Worm (Caenorhabditis elegans) whole organism, mixed stage, embryonic: ENCODE results near the gene fbxa-150.

Source experiments
- bed-3 ChIP-seq: fragments of 200-800 bp; sonication (Bioruptor generic); optimal IDR thresholded peaks from 3 replicates; lab custom pipeline; 2018; ENCODE audit warnings: mild to moderate bottlenecking, missing genetic modification characterization, moderate library complexity, missing compliant biosample characterization
- ces-1 ChIP-seq: fragments of 150-350 bp; optimal IDR thresholded peaks from 2 replicates; lab custom pipeline; 2014; ENCODE audit warnings: missing biosample characterization, missing genetic modification reagents, missing genetic modification characterization
- elt-1 ChIP-seq: sonication (generic microtip); optimal IDR thresholded peaks from 2 replicates; lab custom pipeline; 2017; ENCODE audit warnings: missing genetic modification characterization, mild to moderate bottlenecking, missing compliant biosample characterization, antibody characterized with exemption, moderate library complexity, borderline replicate concordance; ENCODE audit not compliant: insufficient read depth
- elt-3 ChIP-seq: fragments of 150-350 bp; optimal IDR thresholded peaks from 2 replicates; lab custom pipeline; 2014; ENCODE audit warnings: missing biosample characterization, missing genetic modification characterization
- lin-32 ChIP-seq: fragments of 200-800 bp; sonication (Bioruptor generic); optimal IDR thresholded peaks from 2 replicates; lab custom pipeline; 2018; ENCODE audit warnings: mild to moderate bottlenecking, missing genetic modification characterization, missing compliant biosample characterization
- nhr-28 ChIP-seq: fragments of 150-350 bp; optimal IDR thresholded peaks from 2 replicates; lab custom pipeline; 2014; ENCODE audit warnings: missing biosample characterization, missing genetic modification characterization
- pha-4 ChIP-seq: fragments of 150-350 bp; optimal IDR thresholded peaks from 2 replicates; lab custom pipeline; 2018; ENCODE audit warnings: missing biosample characterization, missing genetic modification reagents, missing genetic modification characterization
- sptf-1 ChIP-seq: sonication (generic microtip); optimal IDR thresholded peaks from 2 replicates; lab custom pipeline; 2017; ENCODE audit warnings: mild to moderate bottlenecking, missing genetic modification characterization, moderate library complexity, missing compliant biosample characterization
- unc-39 ChIP-seq: fragments of 150-350 bp; optimal IDR thresholded peaks from 2 replicates; lab custom pipeline; 2014; ENCODE audit warnings: missing biosample characterization, missing genetic modification characterization
- unc-62 ChIP-seq: fragments of 150-350 bp; optimal IDR thresholded peaks from 2 replicates; lab custom pipeline; 2014; ENCODE audit warnings: missing biosample characterization, missing genetic modification reagents, missing genetic modification characterization
- ztf-11 ChIP-seq: fragments of 150-350 bp; optimal IDR thresholded peaks from 2 replicates; lab custom pipeline; 2014; ENCODE audit warnings: missing biosample characterization, missing genetic modification characterization

DNA sequence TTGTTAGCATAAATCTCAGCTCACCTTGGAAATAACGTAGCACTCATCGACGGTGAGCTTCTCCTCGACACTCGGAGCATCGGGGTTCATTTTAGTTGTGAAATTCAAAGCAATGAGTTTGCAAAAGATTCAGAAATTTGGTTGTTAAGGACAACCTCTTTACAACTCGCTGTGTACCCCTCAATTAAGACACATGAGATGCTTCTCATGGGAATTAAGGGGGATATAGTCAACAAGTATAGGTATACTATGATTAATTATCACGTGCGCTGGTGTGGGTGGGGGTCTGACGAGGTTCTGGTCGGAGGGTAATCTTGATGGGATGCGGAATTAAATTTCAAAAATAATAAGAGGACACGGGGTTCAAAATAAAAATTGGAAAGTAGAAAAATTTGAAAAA, 22.0 kb upstream of the fbxa-150 start, which contains the start of gene dct-14:
- TF ChIP-seq nhr-28, result no peak
- TF ChIP-seq unc-62 (GFP tag; lab: Kevin White, UChicago), result no peak
- TF ChIP-seq elt-1 (tag; lab: Kevin White, UChicago), result no peak
- TF ChIP-seq ztf-11 (tag; lab: Kevin White, UChicago), result no peak
- no peak for TF ChIP-seq sptf-1 (tag; lab: Kevin White, UChicago)
- TF ChIP-seq ces-1 (GFP tag; lab: Kevin White, UChicago), result no peak
- no peak for TF ChIP-seq pha-4 (tag; lab: Kevin White, UChicago)
- TF ChIP-seq bed-3 (GFP tag; lab: Kevin White, UChicago), result no peak
- no peak for TF ChIP-seq lin-32 (GFP tag; lab: Kevin White, UChicago)
- TF ChIP-seq elt-3, result no peak
- TF ChIP-seq unc-39, result no peak
